Worm (Caenorhabditis elegans): ENCODE results near the gene col-71.
"Not testable (repeated sequence)": the region's sequence is repeated elsewhere in the genome, so short reads cannot be mapped to it uniquely, and the experiment has no call there.

col-71 gene

DNA sequence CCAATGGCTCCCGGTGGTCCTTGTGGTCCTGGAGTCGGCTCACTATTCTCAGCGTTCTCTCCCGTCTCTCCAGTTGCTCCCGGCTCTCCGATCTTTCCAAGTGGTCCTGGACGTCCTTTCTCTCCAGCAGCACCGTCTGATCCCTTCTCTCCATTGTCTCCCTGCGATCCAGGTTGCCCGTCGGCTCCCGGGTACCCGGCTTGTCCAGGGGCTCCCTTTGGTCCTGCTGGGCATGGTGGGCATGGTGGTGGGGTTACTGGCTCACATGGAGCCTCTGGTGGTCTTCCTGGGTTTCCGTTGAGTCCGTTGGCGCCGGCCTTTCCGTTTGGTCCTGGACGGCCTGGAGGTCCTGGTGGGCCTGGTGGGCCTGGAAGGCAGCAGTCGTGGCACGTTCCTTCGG lies 2.0 kb downstream of the col-71 start:
- no peak for TF ChIP-seq nhr-28 (tag; optimal IDR thresholded peaks at IDR 0.05)

ce11 chrII:3499386-3499785 lies 3.0 kb downstream of the col-71 start, which contains the start of gene Y49F6B.9:
Gene Y49F6B.9 (minus strand): TSS chrII:3499387.
- TF ChIP-seq nhr-2 (tag; optimal IDR thresholded peaks at IDR 0.05) (no peak), unc-39 (tag; optimal IDR thresholded peaks at IDR 0.05) (no peak), mab-5 (tag; optimal IDR thresholded peaks at IDR 0.05) (no peak), unc-120 (tag; optimal IDR thresholded peaks at IDR 0.05; ENCODE audit: poor library complexity, severe bottlenecking) (no peak), ceh-39 (tag; optimal IDR thresholded peaks at IDR 0.05) (no peak), nhr-76 (tag; optimal IDR thresholded peaks at IDR 0.05) (no peak), ztf-11 (tag; optimal IDR thresholded peaks at IDR 0.05) (no peak), hlh-1 (tag; optimal IDR thresholded peaks at IDR 0.05) (no peak), bed-3 (GFP tag; optimal IDR thresholded peaks at IDR 0.05) (no peak), lin-13 (tag; optimal IDR thresholded peaks at IDR 0.05) (no peak), ceh-43 (GFP tag; optimal IDR thresholded peaks at IDR 0.05) (no peak), sptf-1 (tag; optimal IDR thresholded peaks at IDR 0.05) (no peak), ham-2 (GFP tag; optimal IDR thresholded peaks at IDR 0.05) (no peak), drap-1 (GFP tag; optimal IDR thresholded peaks at IDR 0.05) (no peak), ces-1 (GFP tag; optimal IDR thresholded peaks at IDR 0.05) (no peak), lsy-2 (tag; optimal IDR thresholded peaks at IDR 0.05) (no peak), mls-2 (tag; optimal IDR thresholded peaks at IDR 0.05) (no peak), unc-62 (GFP tag; optimal IDR thresholded peaks at IDR 0.05) (no peak), snpc-4 (tag; optimal IDR thresholded peaks at IDR 0.05) (no peak)

- not testable (repeated sequence) for TF ChIP-seq nhr-237, M03D4.4, cnd-1 (tag; optimal IDR thresholded peaks at IDR 0.05)
Observed at ce11 chrII:3490797-3491196, 11.6 kb downstream of the col-71 start, which contains the start of gene fbxb-112. Gene fbxb-112 (plus strand): TSS chrII:3491097.

DNA sequence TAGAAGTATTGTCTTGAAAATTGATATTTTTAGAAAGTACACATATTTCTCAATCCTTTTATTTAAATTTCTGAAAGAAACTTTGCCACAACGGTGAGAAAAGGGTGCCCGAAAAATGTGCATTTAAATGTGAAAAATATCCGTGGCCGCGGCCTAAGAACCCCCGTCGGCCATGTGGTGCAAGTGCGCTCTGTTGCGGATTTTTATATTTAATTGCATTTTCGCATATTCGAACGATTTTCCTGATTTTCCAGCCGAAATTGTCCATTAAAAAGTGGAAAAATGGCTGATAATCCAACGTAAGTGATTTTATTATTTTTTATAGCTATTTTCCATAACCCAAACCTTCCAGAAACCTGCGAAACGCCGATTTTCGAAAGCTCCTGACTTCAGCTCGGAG lies 20.1 kb downstream of the col-71 start, which contains the start of gene smu-2:
Gene smu-2 (plus strand): TSS at position 178 of the 400 bp plus-strand sequence.
- TF ChIP-seq mep-1 (tag; optimal IDR thresholded peaks at IDR 0.05) (peak; percentile 49), unc-120 (tag; optimal IDR thresholded peaks at IDR 0.05; ENCODE audit: poor library complexity, severe bottlenecking) (no peak), cnd-1 (tag; optimal IDR thresholded peaks at IDR 0.05) (peak; percentile 20), nhr-237 (tag; optimal IDR thresholded peaks at IDR 0.05) (no peak), lsy-2 (tag; optimal IDR thresholded peaks at IDR 0.05) (peak; percentile 39), lin-32 (GFP tag; optimal IDR thresholded peaks at IDR 0.05) (peak; percentile 16), hlh-1 (tag; optimal IDR thresholded peaks at IDR 0.05) (no peak), sptf-1 (tag; optimal IDR thresholded peaks at IDR 0.05) (peak; percentile 75), unc-39 (tag; optimal IDR thresholded peaks at IDR 0.05) (no peak), ces-1 (GFP tag; optimal IDR thresholded peaks at IDR 0.05) (peak; percentile 97), ceh-43 (GFP tag; optimal IDR thresholded peaks at IDR 0.05) (peak; percentile 7), ztf-11 (tag; optimal IDR thresholded peaks at IDR 0.05) (no peak), mab-5 (tag; optimal IDR thresholded peaks at IDR 0.05) (peak; percentile 55), ham-2 (GFP tag; optimal IDR thresholded peaks at IDR 0.05) (no peak)

- no peak for TF ChIP-seq ceh-83 (GFP tag; optimal IDR thresholded peaks at IDR 0.05)
- TF ChIP-seq flh-1 (GFP tag; optimal IDR thresholded peaks at IDR 0.05): no peak
- no peak for TF ChIP-seq bed-3 (GFP tag; optimal IDR thresholded peaks at IDR 0.05)
- no peak for TF ChIP-seq snpc-4 (tag; optimal IDR thresholded peaks at IDR 0.05)
- TF ChIP-seq hlh-1 (tag; optimal IDR thresholded peaks at IDR 0.05): no peak
- no peak for TF ChIP-seq blmp-1 (tag; optimal IDR thresholded peaks at IDR 0.05)
- no peak for TF ChIP-seq ham-2 (GFP tag; optimal IDR thresholded peaks at IDR 0.05)
- no peak for TF ChIP-seq nhr-2 (tag; optimal IDR thresholded peaks at IDR 0.05)
- TF ChIP-seq elt-1 (tag; optimal IDR thresholded peaks at IDR 0.05; ENCODE audit: borderline replicate concordance, insufficient read depth): no peak
- TF ChIP-seq lsy-2 (tag; optimal IDR thresholded peaks at IDR 0.05): no peak
- TF ChIP-seq drap-1 (GFP tag; optimal IDR thresholded peaks at IDR 0.05): no peak
- no peak for TF ChIP-seq unc-120 (tag; optimal IDR thresholded peaks at IDR 0.05; ENCODE audit: poor library complexity, severe bottlenecking)
Observed at ce11 chrII:3481584-3481983, 20.8 kb downstream of the col-71 start, which contains the start of gene Y49F6B.8. Gene Y49F6B.8 (minus strand): TSS chrII:3481684.

- no peak for TF ChIP-seq nhr-12 (tag; optimal IDR thresholded peaks at IDR 0.05)
- no peak for TF ChIP-seq cnd-1 (tag; optimal IDR thresholded peaks at IDR 0.05)
- TF ChIP-seq unc-62 (GFP tag; optimal IDR thresholded peaks at IDR 0.05): no peak
- TF ChIP-seq mep-1 (tag; optimal IDR thresholded peaks at IDR 0.05): no peak
- TF ChIP-seq blmp-1 (tag; optimal IDR thresholded peaks at IDR 0.05): no peak
- no peak for TF ChIP-seq elt-1 (tag; optimal IDR thresholded peaks at IDR 0.05; ENCODE audit: borderline replicate concordance, insufficient read depth)
- no peak for TF ChIP-seq hlh-1 (tag; optimal IDR thresholded peaks at IDR 0.05)
- no peak for TF ChIP-seq drap-1 (GFP tag; optimal IDR thresholded peaks at IDR 0.05)
- TF ChIP-seq unc-120 (tag; optimal IDR thresholded peaks at IDR 0.05; ENCODE audit: poor library complexity, severe bottlenecking): no peak
- TF ChIP-seq ham-2 (GFP tag; optimal IDR thresholded peaks at IDR 0.05): no peak
- no peak for TF ChIP-seq ztf-11 (tag; optimal IDR thresholded peaks at IDR 0.05)
- no peak for TF ChIP-seq flh-1 (GFP tag; optimal IDR thresholded peaks at IDR 0.05)
- TF ChIP-seq tbx-8 (GFP tag; optimal IDR thresholded peaks at IDR 0.05): no peak
- TF ChIP-seq nhr-76 (tag; optimal IDR thresholded peaks at IDR 0.05): no peak
- TF ChIP-seq elt-3 (tag; optimal IDR thresholded peaks at IDR 0.05): no peak
- TF ChIP-seq nhr-2 (tag; optimal IDR thresholded peaks at IDR 0.05): no peak
- no peak for TF ChIP-seq lin-13 (tag; optimal IDR thresholded peaks at IDR 0.05)
- TF ChIP-seq nhr-237 (tag; optimal IDR thresholded peaks at IDR 0.05): no peak
Observed at ce11 chrII:3477171-3477570, 25.2 kb downstream of the col-71 start, which contains the start of gene fbxb-104. Gene fbxb-104 (minus strand): TSS chrII:3477271.

All from whole organism, mixed stage, embryonic.